Worm (Caenorhabditis elegans) whole organism, L2 larva: ENCODE data around the gene W02H5.2.

Experiments
- C34F6.9 ChIP-seq: fragments of 150-350 bp; optimal IDR thresholded peaks from 2 replicates; lab custom pipeline; 2014; ENCODE audit warnings: missing biosample characterization, missing genetic modification characterization
- F13H6.1 ChIP-seq: sonication (generic microtip); optimal IDR thresholded peaks from 2 replicates; lab custom pipeline; 2016; ENCODE audit warnings: missing genetic modification characterization, missing compliant biosample characterization
- R02D3.7 ChIP-seq: fragments of 150-350 bp; optimal IDR thresholded peaks from 2 replicates; lab custom pipeline; 2014; ENCODE audit warnings: missing biosample characterization, missing genetic modification characterization
- ZK546.5 ChIP-seq: sonication (generic microtip); optimal IDR thresholded peaks from 2 replicates; lab custom pipeline; 2017; ENCODE audit warnings: missing biosample characterization, missing genetic modification characterization
- alr-1 ChIP-seq: fragments of 150-350 bp; optimal IDR thresholded peaks from 2 replicates; lab custom pipeline; 2014; ENCODE audit warnings: missing biosample characterization, missing genetic modification characterization
- aly-2 ChIP-seq: fragments of 150-350 bp; optimal IDR thresholded peaks from 2 replicates; lab custom pipeline; 2014; ENCODE audit warnings: missing biosample characterization, missing genetic modification characterization
- blmp-1 ChIP-seq: sonication (generic microtip); optimal IDR thresholded peaks from 2 replicates; lab custom pipeline; 2017; ENCODE audit warnings: missing genetic modification characterization, mild to moderate bottlenecking, missing compliant biosample characterization, antibody characterized with exemption, moderate library complexity; ENCODE audit not compliant: insufficient read depth
- ceh-16 ChIP-seq: fragments of 150-350 bp; optimal IDR thresholded peaks from 2 replicates; lab custom pipeline; 2014; ENCODE audit warnings: missing biosample characterization, missing genetic modification characterization
- dmd-4 ChIP-seq: sonication (generic microtip); optimal IDR thresholded peaks from 2 replicates; lab custom pipeline; 2017; ENCODE audit warnings: missing biosample characterization, missing genetic modification characterization
- egl-27 ChIP-seq: sonication (generic microtip); optimal IDR thresholded peaks from 3 replicates; lab custom pipeline; 2017; ENCODE audit warnings: missing biosample characterization, missing genetic modification reagents, missing genetic modification characterization
- elt-1 ChIP-seq: fragments of 150-350 bp; optimal IDR thresholded peaks from 2 replicates; lab custom pipeline; 2014; ENCODE audit warnings: missing biosample characterization, missing genetic modification characterization
- elt-3 ChIP-seq: sonication (generic microtip); optimal IDR thresholded peaks from 2 replicates; lab custom pipeline; 2017; ENCODE audit warnings: missing biosample characterization, missing genetic modification characterization
- fos-1 ChIP-seq: fragments of 150-350 bp; optimal IDR thresholded peaks from 2 replicates; lab custom pipeline; 2014; ENCODE audit warnings: missing biosample characterization, missing genetic modification characterization
- gmeb-1 ChIP-seq: fragments of 150-350 bp; optimal IDR thresholded peaks from 2 replicates; lab custom pipeline; 2014; ENCODE audit warnings: missing biosample characterization, missing genetic modification characterization
- lin-13 ChIP-seq: fragments of 150-350 bp; optimal IDR thresholded peaks from 2 replicates; lab custom pipeline; 2014; ENCODE audit warnings: missing biosample characterization, missing genetic modification reagents, missing genetic modification characterization
- lin-39 ChIP-seq: fragments of 150-350 bp; optimal IDR thresholded peaks from 2 replicates; lab custom pipeline; 2014; ENCODE audit warnings: missing biosample characterization, missing genetic modification reagents, missing genetic modification characterization
- lsy-2 ChIP-seq, 2 experiments: fragments of 150-350 bp in 1 of 2; sonication (generic microtip) in 1 of 2; optimal IDR thresholded peaks; 2 replicates each; lab custom pipeline; 2014 to 2017; ENCODE audit warnings: missing biosample characterization in 2 of 2, missing genetic modification characterization in 2 of 2
- mab-5 ChIP-seq: fragments of 150-350 bp; optimal IDR thresholded peaks from 2 replicates; lab custom pipeline; 2014; ENCODE audit warnings: missing biosample characterization, missing genetic modification characterization
- mbf-1 ChIP-seq: sonication (generic microtip); optimal IDR thresholded peaks from 2 replicates; lab custom pipeline; 2017; ENCODE audit warnings: missing biosample characterization, missing genetic modification characterization
- mdl-1 ChIP-seq, 2 experiments: fragments of 150-350 bp in 1 of 2; sonication (generic microtip) in 1 of 2; optimal IDR thresholded peaks; 2 replicates each; lab custom pipeline; 2017; ENCODE audit warnings: missing biosample characterization in 2 of 2, missing genetic modification characterization in 2 of 2
- nhr-10 ChIP-seq: sonication (generic microtip); optimal IDR thresholded peaks from 2 replicates; lab custom pipeline; 2017; ENCODE audit warnings: missing biosample characterization, missing genetic modification characterization
- nhr-129 ChIP-seq: fragments of 150-350 bp; optimal IDR thresholded peaks from 2 replicates; lab custom pipeline; 2014; ENCODE audit warnings: missing biosample characterization, missing genetic modification characterization
- nhr-21 ChIP-seq: fragments of 150-350 bp; optimal IDR thresholded peaks from 2 replicates; lab custom pipeline; 2014; ENCODE audit warnings: missing biosample characterization, missing genetic modification characterization
- nhr-23 ChIP-seq: fragments of 150-350 bp; optimal IDR thresholded peaks from 2 replicates; lab custom pipeline; 2014; ENCODE audit warnings: missing biosample characterization, missing genetic modification reagents, missing genetic modification characterization
- nhr-237 ChIP-seq: fragments of 150-350 bp; optimal IDR thresholded peaks from 2 replicates; lab custom pipeline; 2014; ENCODE audit warnings: missing biosample characterization, missing genetic modification characterization
- nhr-25 ChIP-seq: fragments of 150-350 bp; sonication (generic microtip); optimal IDR thresholded peaks from 3 replicates; lab custom pipeline; 2014; ENCODE audit warnings: missing biosample characterization, missing genetic modification characterization
- peb-1 ChIP-seq: fragments of 150-350 bp; optimal IDR thresholded peaks from 2 replicates; lab custom pipeline; 2014; ENCODE audit warnings: missing biosample characterization, missing genetic modification characterization
- skn-1 ChIP-seq: sonication (generic microtip); optimal IDR thresholded peaks from 2 replicates; lab custom pipeline; 2017; ENCODE audit warnings: missing biosample characterization, missing genetic modification characterization
- sma-3 ChIP-seq: sonication (generic microtip); optimal IDR thresholded peaks from 2 replicates; lab custom pipeline; 2016; ENCODE audit warnings: missing genetic modification reagents, missing genetic modification characterization, missing compliant biosample characterization
- sma-9 ChIP-seq, 2 experiments: fragments of 150-350 bp in 1 of 2; sonication (generic microtip) in 1 of 2; optimal IDR thresholded peaks; 2 replicates each; lab custom pipeline; 2014 to 2016; ENCODE audit warnings: missing genetic modification characterization in 2 of 2, mild to moderate bottlenecking in 1 of 2, missing biosample characterization in 1 of 2, missing compliant biosample characterization in 1 of 2, missing genetic modification reagents in 1 of 2, moderate library complexity in 1 of 2
- snpc-4 ChIP-seq: fragments of 150-350 bp; optimal IDR thresholded peaks from 2 replicates; lab custom pipeline; 2014; ENCODE audit warnings: missing biosample characterization, missing genetic modification characterization
- unc-39 ChIP-seq: fragments of 150-350 bp; optimal IDR thresholded peaks from 2 replicates; lab custom pipeline; 2014; ENCODE audit warnings: missing biosample characterization, missing genetic modification characterization
- unc-55 ChIP-seq: fragments of 150-350 bp; sonication (generic microtip); optimal IDR thresholded peaks from 3 replicates; lab custom pipeline; 2014; ENCODE audit warnings: missing biosample characterization, missing genetic modification reagents, missing genetic modification characterization
- unc-62 ChIP-seq: fragments of 150-350 bp; optimal IDR thresholded peaks from 2 replicates; lab custom pipeline; 2014; ENCODE audit warnings: missing biosample characterization, missing genetic modification reagents, missing genetic modification characterization
- ztf-4 ChIP-seq: fragments of 150-350 bp; optimal IDR thresholded peaks from 2 replicates; lab custom pipeline; 2014; ENCODE audit warnings: missing biosample characterization, missing genetic modification characterization

Gene W02H5.2

ce11 chrV:2600543-2600942 lies 38.6 kb upstream of the W02H5.2 start (continued):
- TF ChIP-seq F13H6.1 (tag; lab: Kevin White, UChicago) (peak; percentile 88), unc-55 (peak; percentile 85), unc-62 (GFP tag; lab: Kevin White, UChicago) (no peak), nhr-129 (tag; lab: Kevin White, UChicago) (peak; percentile 81), blmp-1 (no peak), egl-27 (tag; lab: Kevin White, UChicago) (no peak), unc-39 (tag; lab: Kevin White, UChicago) (no peak), aly-2 (no peak)

DNA sequence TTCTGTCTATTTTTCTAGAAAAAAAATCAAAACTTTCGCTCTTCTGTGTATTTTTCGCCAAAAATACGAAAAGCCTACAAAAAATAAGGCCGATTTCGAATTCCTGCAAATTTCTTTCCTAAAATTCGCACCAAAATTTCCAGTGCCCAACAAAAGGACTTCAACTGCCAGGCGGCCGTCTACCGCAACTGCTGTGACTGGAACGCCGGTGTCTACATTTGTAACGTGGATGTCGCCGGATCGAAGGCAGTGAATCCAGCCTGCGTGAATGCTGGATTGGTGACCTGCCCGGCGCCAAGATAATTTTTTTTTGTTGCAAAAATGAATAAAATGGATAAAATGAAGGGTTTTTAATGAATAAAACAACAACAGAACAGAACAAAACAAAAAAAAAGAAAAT lies 37.3 kb upstream of the W02H5.2 start:
- TF ChIP-seq elt-3 (tag; lab: Kevin White, UChicago) (no peak), R02D3.7 (tag; lab: Kevin White, UChicago) (no peak), nhr-23 (tag; lab: Kevin White, UChicago) (no peak), nhr-10 (tag; lab: Kevin White, UChicago) (no peak), unc-62 (GFP tag; lab: Kevin White, UChicago) (no peak)

ce11 chrV:2603056-2603455 lies 36.1 kb upstream of the W02H5.2 start, which contains the start of gene F53E10.6:
F53E10.6 (minus strand) TSS chrV:2603063.
- TF ChIP-seq nhr-23 (tag; lab: Kevin White, UChicago) (no peak), nhr-237 (tag; lab: Kevin White, UChicago) (no peak), sma-9 (GFP tag; optimal IDR thresholded peaks at IDR 0.05; lab: Kevin White, UChicago) (no peak), sma-9 (tag; optimal IDR thresholded peaks at IDR 0.05; lab: Kevin White, UChicago) (no peak), lsy-2 (tag; optimal IDR thresholded peaks at IDR 0.05; lab: Kevin White, UChicago) (peak in 1 of 2 experiments; percentile 40), dmd-4 (tag; lab: Kevin White, UChicago) (no peak), skn-1 (tag; lab: Kevin White, UChicago) (no peak), mab-5 (tag; lab: Kevin White, UChicago) (no peak), elt-1 (tag; lab: Kevin White, UChicago) (no peak), C34F6.9 (peak; percentile 38), lin-39 (tag; lab: Kevin White, UChicago) (no peak), unc-39 (tag; lab: Kevin White, UChicago) (no peak), unc-55 (peak; percentile 46), R02D3.7 (tag; lab: Kevin White, UChicago) (no peak), gmeb-1 (tag; lab: Kevin White, UChicago) (peak; percentile 89)

DNA sequence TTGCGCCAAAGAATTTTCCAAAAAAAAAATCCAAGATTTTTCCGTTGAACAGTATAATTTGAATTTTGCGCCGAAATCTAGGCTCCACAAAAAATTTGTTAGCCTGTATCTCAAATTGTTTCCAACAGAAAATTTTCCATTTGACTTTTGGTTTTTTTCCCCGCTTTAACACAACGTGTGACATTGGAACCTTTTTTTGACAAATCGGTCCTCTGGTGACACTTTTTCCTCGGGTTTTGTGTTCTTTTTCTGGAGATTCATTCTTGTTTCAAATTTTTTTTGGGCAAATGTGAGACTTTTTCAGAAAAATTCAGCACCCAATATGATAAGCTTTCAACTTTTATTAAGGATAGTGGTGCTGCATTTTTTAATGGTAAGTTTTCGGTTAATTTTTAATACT lies 30.8 kb upstream of the W02H5.2 start, which contains the start of gene acr-17:
TSS of gene acr-17 (plus strand) at position 301 of the 400 bp plus-strand sequence.
- TF ChIP-seq nhr-129 (tag; lab: Kevin White, UChicago) (no peak), ZK546.5 (tag; lab: Kevin White, UChicago) (no peak), lin-13 (GFP tag; lab: Kevin White, UChicago) (no peak), mdl-1 (tag; optimal IDR thresholded peaks at IDR 0.05; lab: Kevin White, UChicago) (no peak), elt-3 (tag; lab: Kevin White, UChicago) (no peak), unc-55 (no peak), peb-1 (no peak), lsy-2 (tag; optimal IDR thresholded peaks at IDR 0.05; lab: Kevin White, UChicago) (no peak), nhr-25 (no peak), fos-1 (tag; lab: Kevin White, UChicago) (no peak), ceh-16 (no peak), sma-3 (GFP tag; lab: Kevin White, UChicago) (no peak), blmp-1 (no peak), unc-39 (tag; lab: Kevin White, UChicago) (no peak), nhr-21 (tag; lab: Kevin White, UChicago) (no peak), alr-1 (no peak), ztf-4 (tag; lab: Kevin White, UChicago) (no peak), mbf-1 (tag; lab: Kevin White, UChicago) (no peak), snpc-4 (no peak)
